Worm (Caenorhabditis elegans) whole organism, young adult: ENCODE data around the gene ins-23.

Source experiments
- atf-7 ChIP-seq: sonication (generic microtip); optimal IDR thresholded peaks from 2 replicates; lab custom pipeline; 2017; ENCODE audit warnings: mild to moderate bottlenecking, missing genetic modification characterization, missing compliant biosample characterization
- ceh-27 ChIP-seq: fragments of 200-800 bp; sonication (Bioruptor generic); optimal IDR thresholded peaks from 2 replicates; lab custom pipeline; 2018; ENCODE audit warnings: mild to moderate bottlenecking, missing genetic modification characterization, moderate library complexity, missing compliant biosample characterization
- lin-26 ChIP-seq: fragments of 200-800 bp; sonication (Bioruptor generic); IDR thresholded peaks from 2 replicates; pipeline ENCODE4 v1.3.6; 2022; ENCODE audit warnings: missing genetic modification reagents, missing genetic modification characterization, missing compliant biosample characterization
- madf-3 ChIP-seq: fragments of 200-800 bp; sonication (Bioruptor generic); IDR thresholded peaks from 2 replicates; pipeline ENCODE4 v1.3.6; 2022; ENCODE audit warnings: missing genetic modification reagents, missing genetic modification characterization, missing compliant biosample characterization
- snpc-4 ChIP-seq, 5 experiments: fragments of 150-350 bp in 1 of 5; sonication (generic microtip) in 4 of 5; optimal IDR thresholded peaks; 2 replicates each; lab custom pipeline; 2014 to 2018; ENCODE audit warnings: missing genetic modification characterization in 5 of 5, missing biosample characterization in 3 of 5, antibody characterized with exemption in 2 of 5, mild to moderate bottlenecking in 2 of 5, missing compliant biosample characterization in 2 of 5, missing genotype in 2 of 5, moderate library complexity in 2 of 5, missing genetic modification reagents in 1 of 5

DNA sequence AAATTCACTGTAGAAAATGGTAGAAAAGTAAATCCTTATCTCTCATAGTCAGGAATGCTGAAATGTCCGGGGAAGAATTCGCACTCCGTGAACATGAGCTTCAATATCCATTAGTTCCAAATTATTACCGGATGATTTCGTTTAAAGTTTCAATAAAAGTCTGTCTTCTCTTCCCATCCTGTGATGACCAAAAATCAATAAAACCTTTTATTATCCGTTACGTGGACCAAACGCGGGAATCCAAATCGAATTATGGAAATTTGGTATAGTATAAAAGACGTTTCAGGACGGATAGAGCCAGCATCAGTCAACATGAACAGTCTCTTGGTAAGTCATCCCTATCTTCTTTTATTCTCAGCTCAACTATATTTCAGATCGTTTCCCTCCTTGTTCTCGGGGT lies 23.8 kb upstream of the ins-23 start, which contains the start of gene C05B5.11:
- TF ChIP-seq madf-3 (no peak), snpc-4 (GFP tag; optimal IDR thresholded peaks at IDR 0.05; lab: Kevin White, UChicago) (no peak), snpc-4 (tag; optimal IDR thresholded peaks at IDR 0.05; lab: Kevin White, UChicago) (no peak), lin-26 (GFP tag; lab: Robert Waterston, UW) (no peak), atf-7 (no peak), ceh-27 (GFP tag; lab: Kevin White, UChicago) (no peak)
